Worm (Caenorhabditis elegans): ENCODE data around the gene W03F9.11.

DNA sequence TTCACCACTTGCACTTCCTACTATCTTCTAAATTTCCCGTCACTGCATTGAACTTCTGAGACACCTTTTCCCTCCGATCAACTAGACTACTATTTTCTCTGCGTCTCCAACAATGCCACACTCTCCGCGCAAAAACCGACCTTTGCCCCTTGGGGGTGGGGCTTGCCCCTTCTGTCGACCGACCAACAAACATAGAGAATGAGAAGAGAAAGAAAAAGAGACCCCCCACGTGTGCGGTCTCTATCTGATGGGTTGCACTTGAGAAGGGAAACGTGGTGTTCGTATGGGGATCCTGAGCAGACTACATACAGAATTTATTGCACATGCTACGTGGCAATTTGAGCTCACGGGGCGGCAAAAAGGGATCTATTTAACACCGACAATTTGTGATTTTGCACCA is 14.1 kb upstream of the W03F9.11 start:
- TF ChIP-seq syd-9 (tag; optimal IDR thresholded peaks at IDR 0.05) (no peak), pha-4 (tag; optimal IDR thresholded peaks at IDR 0.05) (no peak), rnt-1 (tag; optimal IDR thresholded peaks at IDR 0.05) (peak; percentile 35), ahr-1 (tag; optimal IDR thresholded peaks at IDR 0.05) (no peak), ama-1 (optimal IDR thresholded peaks at IDR 0.05) (no peak), hlh-13 (GFP tag; optimal IDR thresholded peaks at IDR 0.05) (no peak), fkh-10 (GFP tag; optimal IDR thresholded peaks at IDR 0.05) (no peak), nhr-11 (tag; optimal IDR thresholded peaks at IDR 0.05) (no peak), dve-1 (tag; optimal IDR thresholded peaks at IDR 0.05) (no peak), ceh-24 (tag; optimal IDR thresholded peaks at IDR 0.05) (no peak), F13H6.1 (tag; optimal IDR thresholded peaks at IDR 0.05) (no peak), gmeb-2 (tag; optimal IDR thresholded peaks at IDR 0.05) (no peak)

Data from whole organism, late embryonic.